Worm (Caenorhabditis elegans): Measurements from ENCODE around the gene W02B3.7.

DNA sequence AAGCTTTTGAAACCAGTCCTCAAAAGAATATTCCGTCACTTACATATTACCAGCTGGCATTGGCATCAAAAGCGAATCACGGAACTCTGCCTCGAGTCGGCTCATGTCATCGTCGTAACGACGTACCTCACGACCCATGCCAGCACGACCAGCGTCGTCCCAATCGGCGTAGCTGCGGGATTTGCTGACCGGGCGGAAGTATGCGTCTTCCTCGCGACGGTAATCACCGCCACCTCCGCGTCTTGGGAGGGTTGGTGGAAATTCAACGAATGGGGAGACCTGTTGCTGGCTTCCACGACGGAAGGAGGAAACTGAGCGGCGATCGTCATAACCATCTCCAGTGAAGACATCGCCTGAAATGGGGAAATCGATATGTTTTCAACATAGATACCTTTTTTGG lies 36.2 kb upstream of the W02B3.7 start:
- TF ChIP-seq flt-1 (GFP tag; IDR thresholded peaks at IDR 0.05), result no peak
- no peak for TF ChIP-seq tab-1 (GFP tag; IDR thresholded peaks at IDR 0.05)
- no peak for TF ChIP-seq klf-2 (GFP tag; conservative IDR thresholded peaks at IDR 0.05)
- TF ChIP-seq T22C8.4 (GFP tag; IDR thresholded peaks at IDR 0.05), result no peak
- TF ChIP-seq med-1 (GFP tag; optimal IDR thresholded peaks at IDR 0.05; ENCODE audit: insufficient read depth), result no peak
- TF ChIP-seq ref-1 (GFP tag; conservative IDR thresholded peaks at IDR 0.05), result no peak
- no peak for TF ChIP-seq ztf-29 (GFP tag; IDR thresholded peaks at IDR 0.05)
- TF ChIP-seq ztf-23 (GFP tag; IDR thresholded peaks at IDR 0.05), result no peak
- no peak for TF ChIP-seq cog-1 (tag; optimal IDR thresholded peaks at IDR 0.05)

All from whole organism, midembryonic.